Fruit fly (Drosophila melanogaster) Kc167 (cell line): ENCODE measurements around the gene CG11380.

Experiments used
- Myc ChIP-seq: fragments of >200 bp; optimal IDR thresholded peaks from 2 replicates; lab custom pipeline; 2017; ENCODE audit warnings: missing external identifiers
- Sin3A ChIP-seq: fragments of >200 bp; optimal IDR thresholded peaks from 2 replicates; lab custom pipeline; 2018; ENCODE audit warnings: missing external identifiers
- h ChIP-seq: fragments of >200 bp; optimal IDR thresholded peaks from 3 replicates; lab custom pipeline; 2018; ENCODE audit warnings: missing external identifiers
- insv ChIP-seq: fragments of >200 bp; optimal IDR thresholded peaks from 3 replicates; lab custom pipeline; 2018; ENCODE audit warnings: missing external identifiers
- psq ChIP-seq: fragments of >200 bp; optimal IDR thresholded peaks from 2 replicates; lab custom pipeline; 2017; ENCODE audit warnings: missing external identifiers
- ttk ChIP-seq: sonication (Bioruptor generic); optimal IDR thresholded peaks from 2 replicates; lab custom pipeline; 2017; ENCODE audit warnings: missing external identifiers

CG11380 gene

DNA sequence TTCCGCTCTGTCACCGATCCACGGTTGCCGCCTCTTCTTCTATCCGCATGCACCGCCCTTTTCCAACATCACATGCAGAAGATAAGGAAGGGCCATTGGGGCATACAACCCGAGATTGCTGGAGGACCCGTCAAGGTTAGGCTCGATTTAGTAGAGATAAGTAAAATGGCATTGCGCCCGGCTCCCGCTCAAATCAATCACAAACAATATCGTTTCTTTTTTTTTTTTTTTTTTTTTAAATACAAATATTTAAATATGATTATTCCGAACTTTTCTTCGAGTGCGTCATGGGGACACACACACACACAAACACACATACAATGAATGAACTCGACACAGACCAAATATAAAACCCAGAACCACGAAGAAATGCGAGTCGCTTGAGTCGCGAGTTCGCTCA, 38.0 kb downstream of the CG11380 start:
- TF ChIP-seq ttk (lab: Kevin White, UChicago) (no peak), Myc (lab: Kevin White, UChicago) (no peak), insv (no peak), psq (lab: Kevin White, UChicago) (no peak), h (lab: Kevin White, UChicago) (no peak), Sin3A (no peak)

- TF ChIP-seq Sin3A: no peak
- TF ChIP-seq ttk (lab: Kevin White, UChicago): no peak
- no peak for TF ChIP-seq h (lab: Kevin White, UChicago)
- TF ChIP-seq psq (lab: Kevin White, UChicago): no peak
- TF ChIP-seq Myc (lab: Kevin White, UChicago): no peak
Observed at dm6 chrX:1229567-1229966, 38.5 kb downstream of the CG11380 start.

- TF ChIP-seq insv (no peak), ttk (lab: Kevin White, UChicago) (no peak), h (lab: Kevin White, UChicago) (no peak), psq (lab: Kevin White, UChicago) (no peak), Sin3A (no peak), Myc (lab: Kevin White, UChicago) (no peak)
Observed at dm6 chrX:1231707-1232106, 40.6 kb downstream of the CG11380 start.

- TF ChIP-seq psq (lab: Kevin White, UChicago) (no peak), Myc (lab: Kevin White, UChicago) (no peak), ttk (lab: Kevin White, UChicago) (no peak), h (lab: Kevin White, UChicago) (no peak), Sin3A (no peak), insv (no peak)
Observed at dm6 chrX:1232533-1233212, 41.6 kb downstream of the CG11380 start.

- no peak for TF ChIP-seq Myc (lab: Kevin White, UChicago)
- no peak for TF ChIP-seq Sin3A
- TF ChIP-seq h (lab: Kevin White, UChicago): no peak
- TF ChIP-seq ttk (lab: Kevin White, UChicago): no peak
- TF ChIP-seq psq (lab: Kevin White, UChicago): no peak
- TF ChIP-seq insv: no peak
Observed at dm6 chrX:1233989-1234388, 42.9 kb downstream of the CG11380 start.

- TF ChIP-seq ttk (lab: Kevin White, UChicago) (no peak), Sin3A (no peak), psq (lab: Kevin White, UChicago) (no peak), Myc (lab: Kevin White, UChicago) (no peak), insv (no peak), h (lab: Kevin White, UChicago) (no peak)
Observed at dm6 chrX:1234817-1235617, 43.9 kb downstream of the CG11380 start.

DNA sequence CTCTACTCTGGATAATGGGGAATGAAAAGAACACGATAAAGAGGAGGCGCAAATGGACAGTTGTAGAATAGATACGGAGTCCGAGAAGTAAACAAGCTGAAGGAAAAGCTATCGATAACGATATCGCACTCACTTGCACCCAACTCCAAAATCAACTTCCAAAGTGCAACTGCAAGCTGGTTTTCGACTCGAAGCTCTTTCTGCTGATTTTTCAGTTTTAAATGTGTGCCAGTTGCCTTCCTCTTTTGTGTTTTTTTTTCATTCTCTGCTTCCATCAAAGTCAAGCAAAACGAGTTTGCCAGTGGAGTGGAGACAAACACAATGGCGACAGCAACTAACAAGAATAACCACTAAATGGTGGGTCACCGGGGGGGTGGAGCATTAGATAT, 44.5 kb downstream of the CG11380 start:
- TF ChIP-seq insv: no peak
- no peak for TF ChIP-seq psq (lab: Kevin White, UChicago)

dm6 chrX:1236475-1236874, 45.4 kb downstream of the CG11380 start, which contains the start of gene CG3638:
CG3638 (minus strand) TSS chrX:1236684.
- TF ChIP-seq psq (lab: Kevin White, UChicago) (peak; percentile 24), Myc (lab: Kevin White, UChicago) (no peak), ttk (lab: Kevin White, UChicago) (no peak)

DNA sequence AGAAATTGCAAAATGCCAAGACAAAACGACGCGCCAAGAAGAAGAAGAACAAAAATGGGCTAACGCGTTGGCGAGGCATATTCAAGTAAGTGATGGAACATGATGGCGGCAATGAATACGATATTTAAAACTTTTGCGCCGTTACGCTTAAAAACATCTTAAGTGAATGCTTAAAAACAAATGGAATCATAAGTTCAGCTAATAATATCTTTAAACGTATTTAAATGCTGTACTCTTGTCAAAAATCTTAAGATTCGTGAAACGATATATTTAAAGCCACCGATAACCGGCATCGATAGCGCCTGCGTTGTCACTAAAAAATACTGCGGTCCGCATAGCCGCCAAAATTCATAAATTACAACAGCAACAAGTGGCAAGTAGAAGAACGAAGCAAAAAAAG, 48.7 kb downstream of the CG11380 start, which contains the start of gene CG11403:
Gene CG11403 (minus strand): TSS at position 53 of the 400 bp plus-strand sequence.
- TF ChIP-seq ttk (lab: Kevin White, UChicago): no peak
- no peak for TF ChIP-seq Myc (lab: Kevin White, UChicago)
- no peak for TF ChIP-seq h (lab: Kevin White, UChicago)
- TF ChIP-seq insv: no peak
- no peak for TF ChIP-seq Sin3A
- TF ChIP-seq psq (lab: Kevin White, UChicago): no peak

DNA sequence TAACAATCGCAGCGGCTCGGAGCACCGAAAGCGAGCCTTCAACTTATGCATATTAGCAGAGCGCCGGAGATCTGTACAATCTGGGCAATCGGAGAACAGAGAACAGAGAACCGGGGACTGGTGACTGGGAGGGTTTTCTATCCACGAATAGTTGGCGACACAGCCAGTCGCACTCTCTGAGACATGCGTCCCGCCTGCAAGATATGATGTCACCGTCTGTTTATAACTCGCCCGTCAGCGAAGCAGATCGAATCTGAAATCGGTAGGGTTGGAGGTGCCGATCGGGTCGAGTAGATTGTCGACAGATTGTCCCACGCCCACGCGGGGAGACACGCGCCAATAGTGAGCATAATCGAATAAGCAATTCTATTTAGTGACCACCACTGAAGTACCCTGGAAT, 50.9 kb downstream of the CG11380 start:
- no peak for TF ChIP-seq h (lab: Kevin White, UChicago)
- TF ChIP-seq Sin3A: no peak
- TF ChIP-seq insv: no peak
- no peak for TF ChIP-seq Myc (lab: Kevin White, UChicago)
- TF ChIP-seq ttk (lab: Kevin White, UChicago): no peak
- no peak for TF ChIP-seq psq (lab: Kevin White, UChicago)
